Worm (Caenorhabditis elegans): Measurements from ENCODE around the gene F15H10.7.

Gene F15H10.7

DNA sequence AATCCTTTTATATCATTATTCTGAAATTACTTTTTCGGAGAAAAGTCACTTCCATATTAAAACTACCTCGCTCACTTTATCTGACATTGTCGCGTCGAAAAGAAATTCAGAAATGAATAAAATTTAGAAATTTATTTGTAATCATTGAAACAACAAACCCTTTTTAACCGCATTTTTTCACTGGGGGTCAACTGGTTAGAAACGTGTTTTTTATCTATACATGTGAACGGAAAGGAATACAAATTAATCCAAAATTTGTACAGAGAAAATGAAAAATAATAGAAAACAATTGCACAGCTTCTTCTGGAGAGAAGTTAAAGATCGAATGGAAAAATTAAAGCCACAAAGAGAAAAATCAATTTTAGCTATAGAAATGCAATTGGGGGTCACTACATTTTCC lies 22.4 kb upstream of the F15H10.7 start, which contains the start of gene tag-314:
Gene tag-314 (minus strand): TSS at position 101 of the 400 bp plus-strand sequence.
- no peak for TF ChIP-seq skn-1 (tag; optimal IDR thresholded peaks at IDR 0.05)
- TF ChIP-seq sptf-1 (tag; optimal IDR thresholded peaks at IDR 0.05): no peak
- TF ChIP-seq ceh-90 (tag; optimal IDR thresholded peaks at IDR 0.05): no peak
- TF ChIP-seq nhr-47 (tag; optimal IDR thresholded peaks at IDR 0.05): no peak
- TF ChIP-seq efl-3 (GFP tag; optimal IDR thresholded peaks at IDR 0.05): no peak
- no peak for TF ChIP-seq tlp-1 (tag; optimal IDR thresholded peaks at IDR 0.05)
- no peak for TF ChIP-seq ets-5 (GFP tag; IDR thresholded peaks at IDR 0.05)
- no peak for TF ChIP-seq alr-1 (tag; optimal IDR thresholded peaks at IDR 0.05; ENCODE audit: borderline replicate concordance)

DNA sequence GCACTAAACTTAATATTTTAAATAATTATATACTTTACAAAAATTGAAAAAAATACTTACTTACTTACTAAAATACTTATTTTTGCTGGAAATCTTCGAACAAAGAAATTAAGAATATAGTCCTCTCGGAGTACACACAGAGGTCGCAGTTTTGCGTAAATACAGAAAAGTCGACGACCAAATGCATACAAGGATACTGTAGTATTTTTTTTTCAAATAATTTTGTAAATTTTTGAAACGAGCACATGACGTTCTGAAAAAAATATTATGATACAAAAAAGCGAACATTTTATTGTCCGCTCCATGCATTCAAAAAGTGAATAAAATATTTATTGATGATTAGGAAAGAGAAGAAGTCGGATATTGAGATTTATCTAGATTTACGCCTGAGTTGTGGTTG lies 20.0 kb upstream of the F15H10.7 start, which contains the start of gene apc-10:
Gene apc-10 (minus strand): TSS at position 101 of the 400 bp plus-strand sequence.
- TF ChIP-seq sup-37 (GFP tag; optimal IDR thresholded peaks at IDR 0.05) (no peak), pqm-1 (tag; optimal IDR thresholded peaks at IDR 0.05) (no peak), nhr-76 (tag; optimal IDR thresholded peaks at IDR 0.05) (no peak), fkh-8 (tag; optimal IDR thresholded peaks at IDR 0.05) (no peak), unc-30 (tag; optimal IDR thresholded peaks at IDR 0.05) (no peak), ama-1 (optimal IDR thresholded peaks at IDR 0.05) (no peak), xbp-1 (tag; optimal IDR thresholded peaks at IDR 0.05) (no peak), hlh-4 (tag; optimal IDR thresholded peaks at IDR 0.05) (no peak), fkh-10 (GFP tag; optimal IDR thresholded peaks at IDR 0.05) (no peak), unc-130 (tag; optimal IDR thresholded peaks at IDR 0.05) (no peak), irx-1 (tag; optimal IDR thresholded peaks at IDR 0.05) (no peak), nhr-237 (tag; optimal IDR thresholded peaks at IDR 0.05) (no peak), F16B12.6 (tag; optimal IDR thresholded peaks at IDR 0.05) (no peak), ces-1 (GFP tag; optimal IDR thresholded peaks at IDR 0.05) (no peak), nhr-19 (GFP tag; conservative IDR thresholded peaks at IDR 0.05) (no peak), nhr-77 (tag; optimal IDR thresholded peaks at IDR 0.05) (no peak)

DNA sequence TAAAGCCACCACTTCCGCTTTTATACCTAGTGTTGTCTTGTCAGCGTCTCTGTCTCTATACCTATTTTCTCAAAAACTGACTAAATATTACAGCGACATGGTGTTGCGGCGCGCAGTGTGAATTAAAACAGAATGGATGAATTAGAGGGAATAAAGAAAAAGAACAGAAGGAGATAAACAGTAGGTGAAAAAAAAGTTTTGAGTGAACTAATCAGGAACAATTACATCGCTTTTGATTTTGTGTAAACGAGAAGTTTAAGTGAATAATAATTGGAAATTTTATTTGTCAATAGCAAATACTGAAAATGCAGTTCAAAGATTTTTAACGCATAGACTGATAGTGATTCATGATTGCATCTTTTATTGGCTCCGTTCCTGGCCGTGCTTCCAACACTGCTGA lies 18.9 kb upstream of the F15H10.7 start, which contains the start of gene col-12:
Gene col-12 (minus strand): TSS at position 101 of the 400 bp plus-strand sequence.
- TF ChIP-seq rnt-1 (tag; optimal IDR thresholded peaks at IDR 0.05) (no peak), dsc-1 (tag; optimal IDR thresholded peaks at IDR 0.05) (no peak), pax-3 (tag; optimal IDR thresholded peaks at IDR 0.05) (no peak), unc-98 (GFP tag; IDR thresholded peaks at IDR 0.05) (no peak), swsn-7 (tag; optimal IDR thresholded peaks at IDR 0.05) (no peak), nhr-85 (tag) (no peak), lin-35 (GFP tag; optimal IDR thresholded peaks at IDR 0.05) (no peak), skn-1 (tag; optimal IDR thresholded peaks at IDR 0.05) (no peak), mef-2 (tag; optimal IDR thresholded peaks at IDR 0.05) (no peak), elt-2 (tag; optimal IDR thresholded peaks at IDR 0.05) (no peak), snpc-4 (tag; optimal IDR thresholded peaks at IDR 0.05) (no peak), C16A3.4 (tag; optimal IDR thresholded peaks at IDR 0.05) (no peak), zag-1 (tag; optimal IDR thresholded peaks at IDR 0.05) (no peak), Y116A8C.19 (tag; optimal IDR thresholded peaks at IDR 0.05; ENCODE audit: borderline replicate concordance) (no peak)

DNA sequence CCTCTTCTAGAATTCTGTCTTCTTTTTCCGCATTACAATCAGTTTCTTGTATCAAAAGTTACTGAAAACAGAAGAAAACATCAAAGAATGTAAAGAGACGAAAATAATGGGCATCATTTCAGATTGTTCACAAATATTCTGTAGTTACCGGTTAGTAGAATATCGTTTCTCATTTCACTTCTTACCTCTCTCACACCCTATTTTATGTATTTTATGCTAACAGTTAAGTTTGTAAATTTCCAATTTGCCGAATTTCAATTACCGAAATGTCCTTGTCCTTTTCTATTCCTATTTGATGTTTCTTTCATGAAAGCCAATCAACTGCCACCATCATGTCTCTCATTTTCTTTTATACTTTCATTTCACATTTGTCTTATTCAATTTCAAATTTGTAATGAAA lies 17.3 kb upstream of the F15H10.7 start:
- TF ChIP-seq ceh-8 (GFP tag; optimal IDR thresholded peaks at IDR 0.05) (no peak), ama-1 (optimal IDR thresholded peaks at IDR 0.05) (no peak), nhr-85 (tag) (peak; percentile 64)

DNA sequence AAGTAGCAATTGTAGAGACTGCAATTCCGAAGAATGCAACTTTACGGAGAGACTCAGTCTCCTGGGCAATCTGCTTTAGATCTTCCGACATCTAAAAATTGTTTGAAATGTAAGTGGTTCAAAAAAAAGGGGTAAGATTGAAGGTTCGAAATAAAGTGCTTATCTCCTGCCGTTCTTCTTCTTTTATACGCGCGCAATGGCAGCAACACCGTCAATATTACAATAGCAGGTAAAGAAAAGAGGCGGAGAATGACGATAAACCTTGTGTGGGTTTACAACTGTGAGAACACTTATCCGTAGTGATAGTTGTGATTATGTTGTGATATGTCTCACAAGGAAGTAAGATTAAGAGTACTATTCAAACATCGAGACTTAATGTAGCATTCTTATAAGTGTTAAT lies 15.6 kb upstream of the F15H10.7 start, which contains the start of gene col-13:
Gene col-13 (minus strand): TSS at position 101 of the 400 bp plus-strand sequence.
- TF ChIP-seq alr-1 (tag; optimal IDR thresholded peaks at IDR 0.05; ENCODE audit: borderline replicate concordance) (no peak), nhr-77 (tag; optimal IDR thresholded peaks at IDR 0.05) (no peak), xbp-1 (tag; optimal IDR thresholded peaks at IDR 0.05) (no peak), nhr-90 (tag; optimal IDR thresholded peaks at IDR 0.05; ENCODE audit: poor library complexity) (no peak), pqm-1 (tag; optimal IDR thresholded peaks at IDR 0.05) (no peak), sptf-1 (tag; optimal IDR thresholded peaks at IDR 0.05) (no peak), C16A3.4 (tag; optimal IDR thresholded peaks at IDR 0.05) (no peak), ztf-4 (tag; optimal IDR thresholded peaks at IDR 0.05) (no peak), F16B12.6 (tag; optimal IDR thresholded peaks at IDR 0.05) (no peak)

Measured in whole organism, L1 larva.